Worm (Caenorhabditis elegans): ENCODE measurements around the gene nid-1.

nid-1 gene

ce11 chrV:12944229-12944628, 34.3 kb downstream of the nid-1 start, which contains the start of gene T16G1.3:
Gene T16G1.3 (minus strand): TSS chrV:12944329.
- no peak for TF ChIP-seq unc-62 (GFP tag; optimal IDR thresholded peaks at IDR 0.05)

- TF ChIP-seq unc-62 (GFP tag; optimal IDR thresholded peaks at IDR 0.05), result no peak
These were observed 34.9 kb downstream of the nid-1 start, which contains the start of gene grl-2 for ce11 chrV:12944775-12945174. Gene grl-2 (plus strand): TSS chrV:12945075.

- TF ChIP-seq unc-62 (GFP tag; optimal IDR thresholded peaks at IDR 0.05), result no peak
These were observed 39.7 kb downstream of the nid-1 start, which contains the start of gene T16G1.13 for ce11 chrV:12949607-12950006. Gene T16G1.13 (plus strand): TSS chrV:12949907.

- no peak for TF ChIP-seq unc-62 (GFP tag; optimal IDR thresholded peaks at IDR 0.05)
These were observed 41.1 kb downstream of the nid-1 start, which contains the start of the genes T16G1.9 and T16G1.18 for ce11 chrV:12950812-12951528. Gene T16G1.9 (minus strand): TSS chrV:12950862. Gene T16G1.18 (plus strand): TSS chrV:12951304.

- no peak for TF ChIP-seq unc-62 (GFP tag; optimal IDR thresholded peaks at IDR 0.05)
These were observed 42.4 kb downstream of the nid-1 start, which contains the start of gene pqn-68 for ce11 chrV:12952287-12952686. Gene pqn-68 (plus strand): TSS chrV:12952636.

ce11 chrV:12953702-12954101, 43.8 kb downstream of the nid-1 start, which contains the start of gene eif-3.K:
Gene eif-3.K (plus strand): TSS chrV:12954002.
- no peak for TF ChIP-seq unc-62 (GFP tag; optimal IDR thresholded peaks at IDR 0.05)

ce11 chrV:12954261-12954660, 44.4 kb downstream of the nid-1 start:
- TF ChIP-seq unc-62 (GFP tag; optimal IDR thresholded peaks at IDR 0.05), result no peak

- no peak for TF ChIP-seq unc-62 (GFP tag; optimal IDR thresholded peaks at IDR 0.05)
These were observed 51.2 kb downstream of the nid-1 start, which contains the start of gene mpst-7 for ce11 chrV:12961085-12961560. Gene mpst-7 (minus strand): TSS chrV:12961135.

- no peak for TF ChIP-seq unc-62 (GFP tag; optimal IDR thresholded peaks at IDR 0.05)
These were observed 53.3 kb downstream of the nid-1 start, which contains the start of gene hrg-9 for ce11 chrV:12963192-12963591. Gene hrg-9 (minus strand): TSS chrV:12963343.

- no peak for TF ChIP-seq unc-62 (GFP tag; optimal IDR thresholded peaks at IDR 0.05)
These were observed 54.2 kb downstream of the nid-1 start, which contains the start of gene srd-35 for ce11 chrV:12964076-12964475. Gene srd-35 (plus strand): TSS chrV:12964376.
